Worm (Caenorhabditis elegans) whole organism, young adult: ENCODE data around the gene trd-1.
A peak's percentile ranks its signal among the peaks of the same experiment; 100 is the strongest.

Experiments used
- B0035.1 ChIP-seq: sonication (generic microtip); optimal IDR thresholded peaks from 2 replicates; lab custom pipeline; 2016; ENCODE audit warnings: missing genetic modification characterization, mild to moderate bottlenecking, missing compliant biosample characterization, missing genotype, missing genetic modification reagents
- B0261.1 ChIP-seq: sonication (generic microtip); optimal IDR thresholded peaks from 2 replicates; lab custom pipeline; 2016; ENCODE audit warnings: mild to moderate bottlenecking, missing genetic modification characterization, moderate library complexity, missing compliant biosample characterization
- C06A6.2 ChIP-seq: fragments of 200-800 bp; sonication (Bioruptor generic); conservative IDR thresholded peaks from 2 replicates; pipeline ENCODE4 v1.3.6; 2022; ENCODE audit warnings: missing genetic modification characterization, missing compliant biosample characterization
- D2030.7 ChIP-seq: fragments of 200-800 bp; sonication (Bioruptor generic); IDR thresholded peaks from 2 replicates; pipeline ENCODE4 v1.3.6; 2022; ENCODE audit warnings: missing genetic modification reagents, missing genetic modification characterization, missing compliant biosample characterization
- F23B12.7 ChIP-seq: sonication (generic microtip); optimal IDR thresholded peaks from 2 replicates; lab custom pipeline; 2017; ENCODE audit warnings: missing genetic modification characterization, mild to moderate bottlenecking, missing compliant biosample characterization, antibody characterized with exemption, moderate library complexity; ENCODE audit not compliant: insufficient read depth
- F52B5.7 ChIP-seq: sonication (generic microtip); optimal IDR thresholded peaks from 2 replicates; lab custom pipeline; 2016; ENCODE audit warnings: mild to moderate bottlenecking, missing genetic modification characterization, missing compliant biosample characterization
- Y53F4B.3 ChIP-seq: fragments of 200-800 bp; sonication (Bioruptor generic); IDR thresholded peaks from 2 replicates; pipeline ENCODE4 v1.3.6; 2022; ENCODE audit warnings: missing genetic modification reagents, missing genetic modification characterization, missing compliant biosample characterization
- ZK185.1 ChIP-seq: sonication (generic microtip); optimal IDR thresholded peaks from 2 replicates; lab custom pipeline; 2016; ENCODE audit warnings: mild to moderate bottlenecking, missing genetic modification characterization, missing compliant biosample characterization; ENCODE audit not compliant: poor library complexity, severe bottlenecking
- ama-1 ChIP-seq, 3 experiments: fragments of 150-350 bp in 1 of 3; sonication (generic microtip) in 2 of 3; optimal IDR thresholded peaks; 2 replicates each; lab custom pipeline; 2014 to 2018; ENCODE audit warnings: missing biosample characterization in 2 of 3, missing genetic modification characterization in 2 of 3, missing genetic modification reagents in 2 of 3
- athp-1 ChIP-seq: sonication (generic microtip); optimal IDR thresholded peaks from 2 replicates; lab custom pipeline; 2017; ENCODE audit warnings: mild to moderate bottlenecking, missing genetic modification characterization, missing compliant biosample characterization
- attf-3 ChIP-seq: fragments of 200-800 bp; sonication (Bioruptor generic); conservative IDR thresholded peaks from 2 replicates; pipeline ENCODE4 v1.3.6; 2022; ENCODE audit warnings: missing genetic modification reagents, missing genetic modification characterization, missing compliant biosample characterization
- bed-1 ChIP-seq: fragments of 200-800 bp; sonication (Bioruptor generic); IDR thresholded peaks from 2 replicates; pipeline ENCODE4 v1.3.6; 2022; ENCODE audit warnings: missing genetic modification reagents, missing genetic modification characterization, missing compliant biosample characterization
- bed-2 ChIP-seq: fragments of 200-800 bp; sonication (Bioruptor generic); IDR thresholded peaks from 2 replicates; pipeline ENCODE4 v1.3.6; 2022; ENCODE audit warnings: missing genetic modification reagents, missing genetic modification characterization, missing compliant biosample characterization
- cebp-1 ChIP-seq, 2 experiments: fragments of 200-800 bp in 1 of 2; sonication (Bioruptor generic) in 1 of 2; sonication (generic microtip) in 1 of 2; IDR thresholded peaks in 1 of 2; optimal IDR thresholded peaks in 1 of 2; 2 replicates each; pipeline versions ENCODE4 v1.3.6 to Lab custom; 2017 to 2022; ENCODE audit warnings: missing compliant biosample characterization in 2 of 2, missing genetic modification characterization in 2 of 2, mild to moderate bottlenecking in 1 of 2, missing genetic modification reagents in 1 of 2, moderate library complexity in 1 of 2
- cebp-2 ChIP-seq: fragments of 200-800 bp; sonication (Bioruptor generic); IDR thresholded peaks from 2 replicates; pipeline ENCODE4 v1.3.6; 2022; ENCODE audit warnings: missing genetic modification characterization, missing compliant biosample characterization
- dox-1 ChIP-seq: fragments of 200-800 bp; sonication (Bioruptor generic); IDR thresholded peaks from 2 replicates; pipeline ENCODE4 v1.3.6; 2022; ENCODE audit warnings: missing genetic modification reagents, missing genetic modification characterization, missing compliant biosample characterization
- efl-1 ChIP-seq: fragments of 150-350 bp; optimal IDR thresholded peaks from 2 replicates; lab custom pipeline; 2014; ENCODE audit warnings: missing biosample characterization, missing genetic modification reagents, missing genetic modification characterization
- egl-18 ChIP-seq: fragments of 200-800 bp; sonication (Bioruptor generic); IDR thresholded peaks from 2 replicates; pipeline ENCODE4 v1.3.6; 2022; ENCODE audit warnings: missing genetic modification reagents, missing genetic modification characterization, missing compliant biosample characterization
- egl-44 ChIP-seq: fragments of 200-800 bp; sonication (Bioruptor generic); IDR thresholded peaks from 2 replicates; pipeline ENCODE4 v1.3.6; 2022; ENCODE audit warnings: missing genetic modification reagents, missing genetic modification characterization, missing compliant biosample characterization
- ekl-4 ChIP-seq: fragments of 200-800 bp; sonication (Bioruptor generic); IDR thresholded peaks from 2 replicates; pipeline ENCODE4 v1.3.6; 2022; ENCODE audit warnings: missing genetic modification reagents, missing genetic modification characterization, missing compliant biosample characterization
- ets-4 ChIP-seq: fragments of 200-800 bp; sonication (Bioruptor generic); optimal IDR thresholded peaks from 2 replicates; lab custom pipeline; 2018; ENCODE audit warnings: mild to moderate bottlenecking, missing genetic modification characterization, missing compliant biosample characterization
- him-1 ChIP-seq: sonication (generic microtip); optimal IDR thresholded peaks from 2 replicates; lab custom pipeline; 2016; ENCODE audit warnings: missing genotype, missing genetic modification reagents, missing genetic modification characterization, missing compliant biosample characterization
- hmg-20 ChIP-seq: fragments of 200-800 bp; sonication (Bioruptor generic); IDR thresholded peaks from 2 replicates; pipeline ENCODE4 v1.3.6; 2022; ENCODE audit warnings: missing genetic modification reagents, missing genetic modification characterization, missing compliant biosample characterization
- lin-26 ChIP-seq: fragments of 200-800 bp; sonication (Bioruptor generic); IDR thresholded peaks from 2 replicates; pipeline ENCODE4 v1.3.6; 2022; ENCODE audit warnings: missing genetic modification reagents, missing genetic modification characterization, missing compliant biosample characterization
- lsl-1 ChIP-seq: fragments of 200-800 bp; sonication (Bioruptor generic); optimal IDR thresholded peaks from 2 replicates; lab custom pipeline; 2018; ENCODE audit warnings: mild to moderate bottlenecking, missing genetic modification characterization, moderate library complexity, missing compliant biosample characterization
- madf-6 ChIP-seq: fragments of 200-800 bp; sonication (Bioruptor generic); IDR thresholded peaks from 2 replicates; pipeline ENCODE4 v1.3.6; 2022; ENCODE audit warnings: missing genetic modification reagents, missing genetic modification characterization, missing compliant biosample characterization
- nfya-1 ChIP-seq: sonication (generic microtip); optimal IDR thresholded peaks from 2 replicates; lab custom pipeline; 2017; ENCODE audit warnings: antibody characterized with exemption, missing compliant biosample characterization, missing genetic modification characterization, borderline replicate concordance; ENCODE audit not compliant: insufficient read depth
- nfya-2 ChIP-seq: fragments of 200-800 bp; sonication (Bioruptor generic); IDR thresholded peaks from 2 replicates; pipeline ENCODE4 v1.3.6; 2022; ENCODE audit warnings: missing genetic modification reagents, missing genetic modification characterization, missing compliant biosample characterization
- nhr-90 ChIP-seq: sonication (generic microtip); optimal IDR thresholded peaks from 2 replicates; lab custom pipeline; 2016; ENCODE audit warnings: missing genotype, mild to moderate bottlenecking, missing genetic modification characterization, missing compliant biosample characterization
- pbrm-1 ChIP-seq: fragments of 200-800 bp; sonication (Bioruptor generic); IDR thresholded peaks from 2 replicates; pipeline ENCODE4 v1.3.6; 2022; ENCODE audit warnings: missing genetic modification reagents, missing genetic modification characterization, missing compliant biosample characterization
- pha-4 ChIP-seq: fragments of 150-350 bp; sonication (generic microtip); optimal IDR thresholded peaks from 2 replicates; lab custom pipeline; 2014; ENCODE audit warnings: missing biosample characterization, missing genetic modification reagents, missing genetic modification characterization
- rcor-1 ChIP-seq: fragments of 200-800 bp; sonication (Bioruptor generic); IDR thresholded peaks from 2 replicates; pipeline ENCODE4 v1.3.6; 2022; ENCODE audit warnings: missing genetic modification reagents, missing genetic modification characterization, missing compliant biosample characterization
- repo-1 ChIP-seq: sonication (generic microtip); optimal IDR thresholded peaks from 2 replicates; lab custom pipeline; 2017; ENCODE audit warnings: mild to moderate bottlenecking, missing genetic modification characterization, missing compliant biosample characterization
- snpc-3.4 ChIP-seq: sonication (generic microtip); optimal IDR thresholded peaks from 2 replicates; lab custom pipeline; 2017; ENCODE audit warnings: missing genetic modification characterization, mild to moderate bottlenecking, missing compliant biosample characterization, antibody characterized with exemption, moderate library complexity, missing genotype, missing genetic modification reagents
- tbp1 ChIP-seq: fragments of 200-800 bp; sonication (Bioruptor generic); optimal IDR thresholded peaks from 2 replicates; lab custom pipeline; 2018; ENCODE audit warnings: mild to moderate bottlenecking, missing genetic modification characterization, missing compliant biosample characterization
- tbx-9 ChIP-seq: sonication (generic microtip); optimal IDR thresholded peaks from 2 replicates; lab custom pipeline; 2016; ENCODE audit warnings: borderline replicate concordance, missing genetic modification characterization, inconsistent platforms, missing compliant biosample characterization
- ztf-22 ChIP-seq: fragments of 200-800 bp; sonication (Bioruptor generic); optimal IDR thresholded peaks from 2 replicates; lab custom pipeline; 2018; ENCODE audit warnings: mild to moderate bottlenecking, missing genetic modification characterization, moderate library complexity, missing compliant biosample characterization

The trd-1 gene

DNA sequence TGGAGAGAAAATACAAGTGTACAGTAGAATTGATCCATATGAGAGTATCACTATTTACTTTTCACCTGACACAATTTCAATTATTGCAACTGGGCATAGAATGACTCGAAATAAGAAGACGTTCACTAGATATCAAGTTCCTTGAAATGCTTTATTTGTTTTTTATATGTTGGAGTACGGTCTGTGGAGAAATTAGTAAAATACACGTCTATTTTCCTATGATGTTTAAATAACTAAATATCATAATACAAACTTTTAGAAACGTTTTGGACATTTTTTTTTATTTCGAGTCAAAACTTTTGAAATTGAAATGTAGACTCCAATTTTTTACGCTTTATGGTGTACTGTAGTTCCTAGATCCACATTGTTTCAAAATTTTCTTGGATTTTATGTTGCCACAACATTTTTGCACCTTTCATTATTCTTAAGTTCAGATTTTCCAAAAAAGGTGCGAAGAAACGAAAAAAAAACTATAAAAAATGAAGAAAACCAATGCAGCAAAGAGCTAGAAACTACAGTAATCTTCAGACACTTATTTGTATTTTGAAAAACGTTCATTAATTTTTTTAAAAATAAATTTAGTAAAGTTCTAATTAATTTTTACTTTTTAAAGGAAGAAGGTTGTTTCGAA is 16.5 kb upstream of the trd-1 start (continued):
- TF ChIP-seq cebp-1 (GFP tag; IDR thresholded peaks at IDR 0.05; lab: Robert Waterston, UW) (no peak), cebp-1 (tag; optimal IDR thresholded peaks at IDR 0.05; lab: Kevin White, UChicago) (peak; percentile 43), lin-26 (GFP tag; lab: Robert Waterston, UW) (peak; percentile 14; the same call in 1 of the 2 replicates), pbrm-1 (GFP tag; lab: Robert Waterston, UW) (0 out of 2 replicates have a peak, but pooled peaks have one; percentile 36), ekl-4 (no peak)

DNA sequence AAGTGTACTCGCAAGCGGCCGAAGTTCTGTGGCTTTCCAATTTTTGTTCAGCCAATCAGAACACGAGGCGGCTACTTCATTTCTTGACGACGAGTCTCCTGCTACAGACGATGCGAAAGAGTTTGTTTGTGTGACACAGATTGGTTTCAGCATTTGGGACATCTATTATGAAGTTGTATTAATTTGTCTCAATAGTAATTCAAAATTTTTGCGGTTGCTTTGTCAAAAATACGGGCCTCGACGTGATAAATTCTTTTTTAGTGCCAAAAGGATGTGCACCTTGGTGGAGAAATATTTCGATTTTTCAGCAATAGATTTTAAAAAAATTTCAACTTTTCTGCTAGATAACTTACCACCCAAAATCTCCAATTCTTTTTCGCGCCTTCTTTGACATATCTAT is 15.5 kb upstream of the trd-1 start:
- no peak for TF ChIP-seq athp-1 (tag; lab: Kevin White, UChicago)
- TF ChIP-seq ztf-22, result no peak
- peak; percentile 25 for TF ChIP-seq tbp1 (GFP tag; lab: Kevin White, UChicago)

DNA sequence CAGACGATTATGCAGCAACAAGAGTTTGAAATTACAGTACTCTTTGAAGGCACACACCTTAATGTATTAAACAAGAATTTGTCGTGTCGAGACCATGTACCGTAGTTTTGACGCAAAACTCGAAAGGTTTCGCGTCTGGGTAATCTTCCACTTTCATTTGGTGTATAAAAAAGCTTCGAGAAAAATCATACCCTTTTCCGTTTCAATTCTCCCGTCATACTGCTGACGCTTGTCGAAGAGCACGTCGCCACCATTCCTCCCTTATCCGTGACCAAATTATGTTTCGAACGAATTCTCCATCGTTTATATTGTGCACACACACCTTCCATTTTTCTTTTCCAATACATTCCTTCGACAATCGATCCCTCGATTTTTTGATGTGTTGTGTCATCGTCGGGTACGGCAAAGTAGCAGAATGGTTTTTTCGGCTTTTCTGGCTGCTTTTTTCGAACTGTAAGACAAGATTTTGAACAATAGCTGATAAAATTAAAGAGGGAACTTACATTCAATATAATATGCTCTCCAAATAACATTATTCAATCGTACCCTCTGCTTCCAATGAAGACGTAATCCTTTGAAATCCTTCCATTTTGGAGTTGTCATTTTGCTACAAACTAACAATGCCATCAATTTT is 12.1 kb upstream of the trd-1 start:
- TF ChIP-seq him-1 (tag; lab: Kevin White, UChicago) (no peak), bed-1 (GFP tag; lab: Robert Waterston, UW) (no peak), ets-4 (GFP tag; lab: Kevin White, UChicago) (no peak), tbx-9 (tag; lab: Kevin White, UChicago) (no peak), nfya-2 (GFP tag; lab: Robert Waterston, UW) (no peak), dox-1 (GFP tag; lab: Robert Waterston, UW) (no peak), nhr-90 (tag; lab: Kevin White, UChicago) (no peak), efl-1 (GFP tag; lab: Kevin White, UChicago) (no peak), cebp-2 (GFP tag; lab: Robert Waterston, UW) (no peak)

DNA sequence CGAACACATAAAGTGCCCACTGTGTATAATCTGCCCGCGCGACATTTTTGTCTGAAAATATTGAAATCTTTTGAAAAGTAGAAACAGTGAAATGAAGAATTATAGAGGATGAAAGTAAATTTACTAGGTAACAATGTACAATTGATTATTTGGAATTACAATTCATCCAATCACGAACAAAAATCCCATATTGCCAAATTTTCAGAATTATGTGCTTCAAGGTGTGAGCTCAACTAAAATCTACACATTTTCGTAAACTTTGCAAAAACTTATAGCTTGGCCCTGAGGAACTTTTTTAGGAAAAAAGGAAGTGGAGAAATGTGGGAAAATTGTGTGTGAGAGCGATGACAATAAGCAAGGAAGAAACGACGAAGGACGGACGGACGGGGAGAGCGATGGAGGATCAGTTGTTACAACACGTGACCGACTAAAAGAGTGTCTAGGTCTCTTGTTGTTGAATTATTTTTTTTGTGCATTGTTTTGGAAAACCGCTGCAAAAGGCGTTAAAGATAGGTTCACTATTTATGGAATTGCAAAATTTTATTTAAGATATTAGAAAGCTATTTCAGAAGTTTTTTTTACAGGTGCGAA is 11.3 kb upstream of the trd-1 start, which contains the start of gene mml-1:
Gene mml-1 (minus strand): TSS at position 51 of the 591 bp plus-strand sequence.
- TF ChIP-seq egl-18 (no peak), Y53F4B.3 (no peak), B0035.1 (tag; lab: Kevin White, UChicago) (no peak), tbp1 (GFP tag; lab: Kevin White, UChicago) (peak; percentile 6), attf-3 (no peak), ZK185.1 (no peak), bed-2 (GFP tag; lab: Robert Waterston, UW) (no peak), ama-1 (optimal IDR thresholded peaks at IDR 0.05; lab: Kevin White, UChicago) (peak; percentile 50), ama-1 (GFP tag; optimal IDR thresholded peaks at IDR 0.05; lab: Kevin White, UChicago) (no peak), repo-1 (tag; lab: Kevin White, UChicago) (no peak), pha-4 (tag; lab: Kevin White, UChicago) (no peak), nfya-1 (tag; lab: Kevin White, UChicago) (no peak), rcor-1 (no peak), hmg-20 (GFP tag; lab: Robert Waterston, UW) (no peak), lsl-1 (GFP tag; lab: Kevin White, UChicago) (no peak), D2030.7 (GFP tag; lab: Robert Waterston, UW) (no peak), C06A6.2 (no peak), B0261.1 (tag; lab: Kevin White, UChicago) (no peak), athp-1 (tag; lab: Kevin White, UChicago) (no peak), pbrm-1 (GFP tag; lab: Robert Waterston, UW) (0 out of 2 replicates have a peak, but pooled peaks have one; percentile 6), cebp-2 (GFP tag; lab: Robert Waterston, UW) (no peak), F23B12.7 (tag; lab: Kevin White, UChicago) (no peak), egl-44 (GFP tag; lab: Robert Waterston, UW) (no peak), snpc-3.4 (tag; lab: Kevin White, UChicago) (no peak), madf-6 (no peak), F52B5.7 (no peak)
